Fruit fly (Drosophila melanogaster) ovary, adult (tissue): Measurements from ENCODE around the gene Gba1a.

Source experiments
- CG17801 ChIP-seq: fragments of 200-800 bp; optimal IDR thresholded peaks from 2 replicates; lab custom pipeline; 2019; ENCODE audit warnings: missing biosample characterization, mild to moderate bottlenecking, missing genetic modification characterization, moderate library complexity; ENCODE audit not compliant: partially characterized antibody

The Gba1a gene

dm6 chr3R:23729632-23730471, 29.4 kb downstream of the Gba1a start:
- TF ChIP-seq CG17801 (GFP tag; lab: Kevin White, UChicago): no peak

dm6 chr3R:23730472-23730801, 30.0 kb downstream of the Gba1a start:
- no peak for TF ChIP-seq CG17801 (GFP tag; lab: Kevin White, UChicago)

dm6 chr3R:23732533-23732932, 32.1 kb downstream of the Gba1a start:
- TF ChIP-seq CG17801 (GFP tag; lab: Kevin White, UChicago): no peak

- peak; percentile 37 for TF ChIP-seq CG17801 (GFP tag; lab: Kevin White, UChicago)
Observed at dm6 chr3R:23732990-23733512, 32.6 kb downstream of the Gba1a start, which contains the start of the genes Hmgcr and Rpn9. Gene Hmgcr (plus strand): TSS chr3R:23733324. Gene Rpn9 (minus strand): TSS chr3R:23733462.

- TF ChIP-seq CG17801 (GFP tag; lab: Kevin White, UChicago): no peak
Observed at dm6 chr3R:23733771-23734170, 33.4 kb downstream of the Gba1a start.

dm6 chr3R:23734573-23735404, 34.4 kb downstream of the Gba1a start:
- no peak for TF ChIP-seq CG17801 (GFP tag; lab: Kevin White, UChicago)

dm6 chr3R:23735648-23736047, 35.2 kb downstream of the Gba1a start:
- no peak for TF ChIP-seq CG17801 (GFP tag; lab: Kevin White, UChicago)

- no peak for TF ChIP-seq CG17801 (GFP tag; lab: Kevin White, UChicago)
Observed at dm6 chr3R:23736365-23736764, 35.9 kb downstream of the Gba1a start.

dm6 chr3R:23737676-23738574, 37.5 kb downstream of the Gba1a start:
- no peak for TF ChIP-seq CG17801 (GFP tag; lab: Kevin White, UChicago)

- no peak for TF ChIP-seq CG17801 (GFP tag; lab: Kevin White, UChicago)
Observed at dm6 chr3R:23740968-23741367, 40.5 kb downstream of the Gba1a start.

dm6 chr3R:23747446-23747845, 47.0 kb downstream of the Gba1a start:
- TF ChIP-seq CG17801 (GFP tag; lab: Kevin White, UChicago): no peak
